Worm (Caenorhabditis elegans): ENCODE data around the gene ssl-1.

The ssl-1 gene

DNA sequence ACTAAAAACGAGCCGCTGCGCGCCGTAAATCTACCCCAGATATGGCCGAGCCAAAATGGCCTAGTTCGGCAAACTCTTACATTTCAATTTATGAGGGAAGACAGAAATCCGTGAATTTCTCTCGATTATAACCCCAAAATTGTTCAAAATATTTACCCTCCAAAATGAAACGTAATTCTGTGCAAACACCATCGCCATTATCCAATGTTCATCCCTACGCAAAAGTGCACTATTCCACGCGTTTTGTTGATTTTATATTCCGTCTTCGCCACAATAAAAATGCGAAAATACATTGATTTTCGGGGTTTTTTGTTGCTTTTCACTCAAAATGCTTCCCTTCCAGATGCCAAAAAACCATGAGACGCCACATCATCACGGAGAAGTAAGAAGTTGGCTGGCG lies 3.1 kb upstream of the ssl-1 start, which contains the start of gene hut-1:
Gene hut-1 (plus strand): TSS at position 344 of the 400 bp plus-strand sequence.
- TF ChIP-seq sdz-38 (tag; optimal IDR thresholded peaks at IDR 0.05) (no peak), F57C9.4 (tag; optimal IDR thresholded peaks at IDR 0.05) (no peak), nfyb-1 (GFP tag; IDR thresholded peaks at IDR 0.05) (no peak), egrh-3 (GFP tag; IDR thresholded peaks at IDR 0.05) (no peak), unc-130 (GFP tag; optimal IDR thresholded peaks at IDR 0.05) (no peak), mel-28 (tag; optimal IDR thresholded peaks at IDR 0.05; ENCODE audit: borderline replicate concordance) (no peak), attf-3 (GFP tag; conservative IDR thresholded peaks at IDR 0.05) (no peak), ceh-100 (GFP tag; IDR thresholded peaks at IDR 0.05) (no peak), zim-3 (tag; optimal IDR thresholded peaks at IDR 0.05) (no peak), madf-10 (tag; optimal IDR thresholded peaks at IDR 0.05) (no peak), aptf-3 (GFP tag; IDR thresholded peaks at IDR 0.05) (no peak), ceh-40 (GFP tag; IDR thresholded peaks at IDR 0.05) (no peak), mcd-1 (GFP tag; IDR thresholded peaks at IDR 0.05) (0 out of 2 replicates have a peak, but pooled peaks have one; percentile 6), K12H6.12 (tag; optimal IDR thresholded peaks at IDR 0.05) (no peak), lin-54 (GFP tag; optimal IDR thresholded peaks at IDR 0.05) (peak; percentile 14), somi-1 (GFP tag; optimal IDR thresholded peaks at IDR 0.05) (no peak), ceh-27 (GFP tag; optimal IDR thresholded peaks at IDR 0.05) (peak; percentile 24), F39B2.1 (GFP tag; IDR thresholded peaks at IDR 0.05) (no peak), B0035.1 (tag; optimal IDR thresholded peaks at IDR 0.05) (no peak), hmg-20 (GFP tag; IDR thresholded peaks at IDR 0.05) (no peak), sptf-2 (GFP tag; optimal IDR thresholded peaks at IDR 0.05) (no peak), pha-4 (tag; optimal IDR thresholded peaks at IDR 0.05) (no peak), tlf-1 (GFP tag; optimal IDR thresholded peaks at IDR 0.05) (no peak), let-526 (GFP tag; IDR thresholded peaks at IDR 0.05) (no peak), ekl-4 (GFP tag; IDR thresholded peaks at IDR 0.05) (no peak), C17E4.6 (GFP tag; IDR thresholded peaks at IDR 0.05) (no peak), snpc-3.4 (tag; optimal IDR thresholded peaks at IDR 0.05) (no peak), lin-35 (GFP tag; optimal IDR thresholded peaks at IDR 0.05) (peak in 1 of 3 experiments; percentile 12), B0261.1 (tag; optimal IDR thresholded peaks at IDR 0.05) (no peak), die-1 (tag; optimal IDR thresholded peaks at IDR 0.05) (no peak), Y56A3A.18 (GFP tag; IDR thresholded peaks at IDR 0.05) (no peak), lag-1 (GFP tag; IDR thresholded peaks at IDR 0.05) (no peak), B0336.3 (GFP tag; IDR thresholded peaks at IDR 0.05) (no peak), ccch-3 (GFP tag; optimal IDR thresholded peaks at IDR 0.05) (no peak), F23B12.7 (tag; optimal IDR thresholded peaks at IDR 0.05; ENCODE audit: insufficient read depth) (no peak), dpl-1 (GFP tag; optimal IDR thresholded peaks at IDR 0.05) (peak; percentile 9), aptf-2 (GFP tag; conservative IDR thresholded peaks at IDR 0.05) (no peak), Y53F4B.3 (GFP tag; IDR thresholded peaks at IDR 0.05) (no peak), cebp-1 (GFP tag; IDR thresholded peaks at IDR 0.05) (no peak), cebp-1 (tag; optimal IDR thresholded peaks at IDR 0.05) (peak; percentile 26), nhr-120 (GFP tag; IDR thresholded peaks at IDR 0.05) (no peak), ceh-58 (GFP tag; IDR thresholded peaks at IDR 0.05) (no peak), dpff-1 (tag; optimal IDR thresholded peaks at IDR 0.05) (no peak), F22D6.2 (tag; optimal IDR thresholded peaks at IDR 0.05) (no peak)

All from whole organism, young adult.